Fruit fly (Drosophila melanogaster) whole organism, embryonic: ENCODE measurements around the gene CG5639.

Source experiments
- Ada2b ChIP-seq: fragments of 200-800 bp; sonication (Bioruptor generic); IDR thresholded peaks from 2 replicates; pipeline ENCODE4 v1.3.6; 2022; ENCODE audit warnings: missing biosample characterization, missing genetic modification characterization
- Atf-2 ChIP-seq: fragments of 200-800 bp; sonication (Bioruptor generic); optimal IDR thresholded peaks from 2 replicates; lab custom pipeline; 2016; ENCODE audit warnings: missing biosample characterization, missing genetic modification characterization
- Bdp1 ChIP-seq: fragments of 200-800 bp; sonication (Bioruptor generic); optimal IDR thresholded peaks from 3 replicates; lab custom pipeline; 2016; ENCODE audit warnings: missing biosample characterization, missing genetic modification characterization
- Bgb ChIP-seq: fragments of 200-800 bp; sonication (Bioruptor generic); IDR thresholded peaks from 2 replicates; pipeline ENCODE4 v1.3.6; 2022; ENCODE audit warnings: missing biosample characterization, missing genetic modification characterization; ENCODE audit not compliant: partially characterized antibody
- CG10267 ChIP-seq: fragments of 200-800 bp; sonication (Bioruptor generic); optimal IDR thresholded peaks from 2 replicates; lab custom pipeline; 2018; ENCODE audit warnings: missing biosample characterization, mild to moderate bottlenecking, missing genetic modification characterization, moderate library complexity
- CG10543 ChIP-seq: fragments of 200-800 bp; sonication (Bioruptor generic); optimal IDR thresholded peaks from 3 replicates; lab custom pipeline; 2017; ENCODE audit warnings: missing biosample characterization, mild to moderate bottlenecking, missing genetic modification characterization, moderate library complexity
- CG11456 ChIP-seq: fragments of 200-800 bp; sonication (Bioruptor generic); IDR thresholded peaks from 3 replicates; pipeline ENCODE4 v1.3.6; 2022; ENCODE audit warnings: missing biosample characterization, missing genetic modification characterization
- CG11723 ChIP-seq: fragments of 200-800 bp; sonication (Bioruptor generic); optimal IDR thresholded peaks from 2 replicates; lab custom pipeline; 2017; ENCODE audit warnings: missing biosample characterization, mild to moderate bottlenecking, missing genetic modification characterization
- CG12744 ChIP-seq: fragments of 200-800 bp; sonication (Bioruptor generic); optimal IDR thresholded peaks from 2 replicates; lab custom pipeline; 2016; ENCODE audit warnings: missing biosample characterization, missing genetic modification characterization
- CG14050 ChIP-seq: fragments of 200-800 bp; sonication (Bioruptor generic); IDR thresholded peaks from 3 replicates; pipeline ENCODE4 v1.3.6; 2022; ENCODE audit warnings: missing biosample characterization, missing genetic modification characterization
- CG15479 ChIP-seq: fragments of 200-800 bp; sonication (Bioruptor generic); optimal IDR thresholded peaks from 3 replicates; lab custom pipeline; 2019; ENCODE audit warnings: missing biosample characterization, mild to moderate bottlenecking, missing genetic modification characterization, moderate library complexity
- CG1603 ChIP-seq: fragments of 200-800 bp; sonication (Bioruptor generic); optimal IDR thresholded peaks from 2 replicates; lab custom pipeline; 2019; ENCODE audit warnings: missing biosample characterization, mild to moderate bottlenecking, missing genetic modification characterization, moderate library complexity
- CG16863 ChIP-seq: fragments of 200-800 bp; sonication (Bioruptor generic); optimal IDR thresholded peaks from 3 replicates; lab custom pipeline; 2016; ENCODE audit warnings: missing biosample characterization, missing genetic modification characterization
- CG17568 ChIP-seq: fragments of 200-800 bp; sonication (Bioruptor generic); optimal IDR thresholded peaks from 2 replicates; lab custom pipeline; 2018; ENCODE audit warnings: missing biosample characterization, mild to moderate bottlenecking, missing genetic modification characterization, moderate library complexity
- CG18476 ChIP-seq: fragments of 200-800 bp; sonication (Bioruptor generic); optimal IDR thresholded peaks from 2 replicates; lab custom pipeline; 2016; ENCODE audit warnings: missing biosample characterization, mild to moderate bottlenecking, missing genetic modification characterization
- CG2120 ChIP-seq: fragments of 200-800 bp; sonication (Bioruptor generic); optimal IDR thresholded peaks from 3 replicates; lab custom pipeline; 2016; ENCODE audit warnings: missing biosample characterization, missing genetic modification characterization
- CG31365 ChIP-seq: fragments of 200-800 bp; sonication (Bioruptor generic); optimal IDR thresholded peaks from 2 replicates; lab custom pipeline; 2018; ENCODE audit warnings: missing biosample characterization, mild to moderate bottlenecking, missing genetic modification characterization
- CG31388 ChIP-seq: fragments of 200-800 bp; sonication (Bioruptor generic); optimal IDR thresholded peaks from 2 replicates; lab custom pipeline; 2016; ENCODE audit warnings: missing biosample characterization, missing genetic modification characterization
- CG3407 ChIP-seq: fragments of 200-800 bp; sonication (Bioruptor generic); optimal IDR thresholded peaks from 2 replicates; lab custom pipeline; 2018; ENCODE audit warnings: missing biosample characterization, mild to moderate bottlenecking, missing genetic modification characterization
- CG4360 ChIP-seq: fragments of 200-800 bp; sonication (Bioruptor generic); IDR thresholded peaks from 2 replicates; pipeline ENCODE4 v1.3.6; 2022; ENCODE audit warnings: missing biosample characterization, missing genetic modification characterization
- CG4820 ChIP-seq: fragments of 200-800 bp; sonication (Bioruptor generic); optimal IDR thresholded peaks from 3 replicates; lab custom pipeline; 2016; ENCODE audit warnings: missing biosample characterization, missing genetic modification characterization
- CG7745 ChIP-seq: fragments of 200-800 bp; sonication (Bioruptor generic); optimal IDR thresholded peaks from 2 replicates; lab custom pipeline; 2018; ENCODE audit warnings: missing biosample characterization, mild to moderate bottlenecking, missing genetic modification characterization, moderate library complexity
- CG8765 ChIP-seq: fragments of 200-800 bp; sonication (Bioruptor generic); IDR thresholded peaks from 2 replicates; pipeline ENCODE4 v1.3.6; 2022; ENCODE audit warnings: missing biosample characterization, missing genetic modification characterization
- CoRest ChIP-seq: fragments of 200-800 bp; sonication (Bioruptor generic); optimal IDR thresholded peaks from 3 replicates; lab custom pipeline; 2018; ENCODE audit warnings: missing biosample characterization, mild to moderate bottlenecking, missing genetic modification characterization, moderate library complexity
- D19A ChIP-seq: fragments of 200-800 bp; optimal IDR thresholded peaks from 3 replicates; lab custom pipeline; 2019; ENCODE audit warnings: missing biosample characterization, mild to moderate bottlenecking, missing genetic modification characterization, moderate library complexity
- Dbx ChIP-seq: fragments of 200-800 bp; sonication (Bioruptor generic); IDR thresholded peaks from 3 replicates; pipeline ENCODE4 v1.3.6; 2022; ENCODE audit warnings: missing biosample characterization, missing genetic modification characterization
- Doc2 ChIP-seq: fragments of 200-800 bp; sonication (Bioruptor generic); IDR thresholded peaks from 2 replicates; pipeline ENCODE4 v1.3.6; 2022; ENCODE audit warnings: missing biosample characterization, missing genetic modification characterization
- Elba2 ChIP-seq: fragments of 200-800 bp; sonication (Bioruptor generic); optimal IDR thresholded peaks from 3 replicates; lab custom pipeline; 2016; ENCODE audit warnings: missing biosample characterization, missing genetic modification characterization
- Ets97D ChIP-seq: fragments of 200-800 bp; sonication (Bioruptor generic); optimal IDR thresholded peaks from 3 replicates; lab custom pipeline; 2016; ENCODE audit warnings: missing biosample characterization, missing genetic modification characterization
- Fer1 ChIP-seq: fragments of 200-800 bp; sonication (Bioruptor generic); optimal IDR thresholded peaks from 2 replicates; lab custom pipeline; 2017; ENCODE audit warnings: missing biosample characterization, mild to moderate bottlenecking, missing genetic modification characterization
- Gug ChIP-seq: fragments of 200-800 bp; sonication (Bioruptor generic); IDR thresholded peaks from 4 replicates; pipeline ENCODE4 v1.3.6; 2022; ENCODE audit warnings: missing biosample characterization, missing genetic modification characterization
- H15 ChIP-seq: fragments of 200-800 bp; sonication (Bioruptor generic); IDR thresholded peaks from 3 replicates; pipeline ENCODE4 v1.3.6; 2022; ENCODE audit warnings: missing biosample characterization, missing genetic modification characterization
- H2.0 ChIP-seq: fragments of 200-800 bp; sonication (Bioruptor generic); IDR thresholded peaks from 2 replicates; pipeline ENCODE4 v1.3.6; 2022; ENCODE audit warnings: missing biosample characterization, missing genetic modification characterization
- HHEX ChIP-seq: fragments of 200-800 bp; sonication (Bioruptor generic); optimal IDR thresholded peaks from 3 replicates; lab custom pipeline; 2017; ENCODE audit warnings: missing biosample characterization, mild to moderate bottlenecking, missing genetic modification characterization, missing genetic modification reagents
- Hey ChIP-seq: fragments of 200-800 bp; sonication (Bioruptor generic); optimal IDR thresholded peaks from 3 replicates; lab custom pipeline; 2018; ENCODE audit warnings: missing biosample characterization, mild to moderate bottlenecking, missing genetic modification characterization
- Six4 ChIP-seq: fragments of 200-800 bp; sonication (Bioruptor generic); optimal IDR thresholded peaks from 2 replicates; lab custom pipeline; 2016; ENCODE audit warnings: missing biosample characterization, missing genetic modification characterization
- Sox102F ChIP-seq: fragments of 200-800 bp; sonication (Bioruptor generic); optimal IDR thresholded peaks from 2 replicates; lab custom pipeline; 2018; ENCODE audit warnings: missing biosample characterization, mild to moderate bottlenecking, missing genetic modification characterization, moderate library complexity
- Sry-δ ChIP-seq: fragments of 200-800 bp; sonication (Bioruptor generic); optimal IDR thresholded peaks from 2 replicates; lab custom pipeline; 2016; ENCODE audit warnings: missing biosample characterization, missing genetic modification characterization
- Ssrp ChIP-seq: fragments of 200-800 bp; sonication (Bioruptor generic); optimal IDR thresholded peaks from 2 replicates; lab custom pipeline; 2018; ENCODE audit warnings: missing biosample characterization, mild to moderate bottlenecking, missing genetic modification characterization, moderate library complexity
- Tbp ChIP-seq: fragments of >200 bp; optimal IDR thresholded peaks from 2 replicates; lab custom pipeline; 2018; ENCODE audit warnings: missing biosample characterization, missing genetic modification characterization
- dan ChIP-seq: fragments of 200-800 bp; sonication (Bioruptor generic); IDR thresholded peaks from 2 replicates; pipeline ENCODE4 v1.3.6; 2022; ENCODE audit warnings: missing biosample characterization, missing genetic modification characterization
- ems ChIP-seq: fragments of 200-800 bp; sonication (Bioruptor generic); optimal IDR thresholded peaks from 3 replicates; lab custom pipeline; 2016; ENCODE audit warnings: missing biosample characterization, missing genetic modification characterization
- gcm2 ChIP-seq: fragments of 200-800 bp; sonication (Bioruptor generic); optimal IDR thresholded peaks from 2 replicates; lab custom pipeline; 2016; ENCODE audit warnings: missing biosample characterization, missing genetic modification characterization
- gfzf ChIP-seq: fragments of 200-800 bp; sonication (Bioruptor generic); optimal IDR thresholded peaks from 2 replicates; lab custom pipeline; 2016; ENCODE audit warnings: missing biosample characterization, mild to moderate bottlenecking, missing genetic modification characterization, moderate library complexity
- gsb ChIP-seq: fragments of 200-800 bp; sonication (Bioruptor generic); IDR thresholded peaks from 2 replicates; pipeline ENCODE4 v1.3.6; 2022; ENCODE audit warnings: missing biosample characterization, missing genetic modification characterization
- hth ChIP-seq: fragments of >200 bp; optimal IDR thresholded peaks from 2 replicates; lab custom pipeline; 2017; ENCODE audit warnings: inconsistent platforms
- kah ChIP-seq: fragments of 200-800 bp; sonication (Bioruptor generic); optimal IDR thresholded peaks from 2 replicates; lab custom pipeline; 2018; ENCODE audit warnings: missing biosample characterization, mild to moderate bottlenecking, missing genetic modification characterization
- knrl ChIP-seq: fragments of 200-800 bp; sonication (Bioruptor generic); IDR thresholded peaks from 3 replicates; pipeline ENCODE4 v1.3.6; 2022; ENCODE audit warnings: missing biosample characterization, missing genetic modification characterization; ENCODE audit not compliant: partially characterized antibody
- lbe ChIP-seq: fragments of 200-800 bp; sonication (Bioruptor generic); optimal IDR thresholded peaks from 2 replicates; lab custom pipeline; 2016; ENCODE audit warnings: missing biosample characterization, mild to moderate bottlenecking, missing genetic modification characterization
- pho ChIP-seq: fragments of 200-800 bp; sonication (Bioruptor generic); optimal IDR thresholded peaks from 2 replicates; lab custom pipeline; 2016; ENCODE audit warnings: missing biosample characterization, missing genetic modification characterization
- shn ChIP-seq: fragments of 200-800 bp; sonication (Bioruptor generic); optimal IDR thresholded peaks from 3 replicates; lab custom pipeline; 2016; ENCODE audit warnings: missing biosample characterization, missing genetic modification characterization
- sug ChIP-seq: fragments of 200-800 bp; optimal IDR thresholded peaks from 2 replicates; lab custom pipeline; 2019; ENCODE audit warnings: missing biosample characterization, mild to moderate bottlenecking, missing genetic modification characterization, moderate library complexity

CG5639 gene

dm6 chr3R:27581890-27582487 is 13.9 kb downstream of the CG5639 start, which contains the start of gene wdb (continued):
- TF ChIP-seq Ets97D (peak; percentile 8), Doc2 (GFP tag; lab: Robert Waterston, UW) (no peak), CG8765 (no peak), CG12744 (GFP tag; lab: Kevin White, UChicago) (peak; percentile 56), pho (peak; percentile 63), Hey (tag; lab: Kevin White, UChicago) (no peak), Bgb (GFP tag; lab: Robert Waterston, UW) (no peak), Sox102F (GFP tag; lab: Kevin White, UChicago) (no peak), CG15479 (GFP tag; lab: Kevin White, UChicago) (no peak), CG17568 (no peak), CG10543 (peak; percentile 28), Dbx (GFP tag; lab: Robert Waterston, UW) (no peak), CG31388 (GFP tag; lab: Kevin White, UChicago) (no peak), dan (GFP tag; lab: Robert Waterston, UW) (no peak), H2.0 (GFP tag; lab: Robert Waterston, UW) (no peak), CG7745 (no peak), CG18476 (GFP tag; lab: Kevin White, UChicago) (peak; percentile 42), shn (peak; percentile 63), CG4820 (GFP tag; lab: Kevin White, UChicago) (peak; percentile 28), H15 (no peak), CG16863 (GFP tag; lab: Kevin White, UChicago) (peak; percentile 31), gfzf (GFP tag; lab: Kevin White, UChicago) (peak; percentile 4), Gug (GFP tag; lab: Robert Waterston, UW) (peak; percentile 72), CG4360 (no peak), ems (GFP tag; lab: Kevin White, UChicago) (peak; percentile 57), CoRest (peak; percentile 60), gcm2 (GFP tag; lab: Kevin White, UChicago) (peak; percentile 15), Tbp (GFP tag; lab: Kevin White, UChicago) (no peak), CG11456 (no peak), Six4 (peak; percentile 24), HHEX (GFP tag; lab: Kevin White, UChicago) (peak; percentile 42), Elba2 (GFP tag; lab: Kevin White, UChicago) (peak; percentile 9), CG2120 (peak; percentile 78), Atf-2 (GFP tag; lab: Kevin White, UChicago) (peak; percentile 24), CG10267 (tag; lab: Kevin White, UChicago) (peak; percentile 86), CG14050 (no peak), D19A (tag; lab: Kevin White, UChicago) (no peak), sug (tag; lab: Kevin White, UChicago) (no peak), Ada2b (GFP tag; lab: Robert Waterston, UW) (no peak), Bdp1 (GFP tag; lab: Kevin White, UChicago) (peak; percentile 17), hth (no peak), Sry-δ (GFP tag; lab: Kevin White, UChicago) (no peak), gsb (GFP tag; lab: Robert Waterston, UW) (no peak), CG3407 (no peak), CG31365 (tag; lab: Kevin White, UChicago) (no peak), lbe (GFP tag; lab: Kevin White, UChicago) (peak; percentile 10), CG1603 (tag; lab: Kevin White, UChicago) (no peak), knrl (GFP tag; lab: Robert Waterston, UW) (no peak), Fer1 (GFP tag; lab: Kevin White, UChicago) (no peak), CG11723 (GFP tag; lab: Kevin White, UChicago) (no peak), Ssrp (tag; lab: Kevin White, UChicago) (no peak), kah (GFP tag; lab: Kevin White, UChicago) (no peak)
- TF ChIP-seq, all 482 proteins: peak for 121
